Fruit fly (Drosophila melanogaster): ENCODE measurements around the gene Gapdh2.

DNA sequence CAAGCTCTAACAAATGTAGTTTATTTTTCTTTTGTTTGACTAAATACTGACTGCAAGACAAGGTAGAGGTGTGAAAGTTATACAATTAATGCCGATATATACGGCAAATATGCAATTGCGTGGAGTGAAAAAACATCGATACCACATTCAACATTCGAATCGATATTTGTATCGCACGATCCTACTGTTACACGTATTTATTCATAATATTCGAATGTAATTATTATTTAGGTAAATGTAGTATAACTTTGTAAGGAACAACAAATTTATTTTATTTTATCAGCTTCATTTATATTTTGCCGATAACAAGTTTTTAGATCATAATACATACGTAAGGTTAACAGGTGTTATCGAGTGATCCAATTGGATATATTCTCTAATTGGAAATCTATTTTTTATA, 32.6 kb upstream of the Gapdh2 start, which contains the start of gene Chc:
- no peak for TF ChIP-seq Dll (optimal IDR thresholded peaks at IDR 0.05)
- TF ChIP-seq EcR (GFP tag; optimal IDR thresholded peaks at IDR 0.05): no peak

Measured in whole organism.